Fruit fly (Drosophila melanogaster): Measurements from ENCODE around the gene CG43965.

dm6 chr3L:8721145-8721544, 4.4 kb downstream of the CG43965 start, which contains the start of the genes CG32022 and CG6511:
- no peak for TF ChIP-seq psq (optimal IDR thresholded peaks at IDR 0.05)
- no peak for TF ChIP-seq EcR (GFP tag; optimal IDR thresholded peaks at IDR 0.05)
- no peak for TF ChIP-seq CG8478 (optimal IDR thresholded peaks at IDR 0.05)
- no peak for TF ChIP-seq pan (optimal IDR thresholded peaks at IDR 0.05)
- TF ChIP-seq usp (GFP tag; optimal IDR thresholded peaks at IDR 0.05): no peak

Measured in whole organism.